Fruit fly (Drosophila melanogaster): ENCODE measurements around the gene CG34279.

Gene CG34279

dm6 chr3R:17401289-17401752, 1.8 kb downstream of the CG34279 start (continued):
- no peak for TF ChIP-seq CG11085 (GFP tag; IDR thresholded peaks at IDR 0.05)
- peak; percentile 64 for TF ChIP-seq grau (tag; optimal IDR thresholded peaks at IDR 0.05)
- TF ChIP-seq CG17359 (tag; optimal IDR thresholded peaks at IDR 0.05), result no peak
- peak; percentile 12 for TF ChIP-seq Mad (GFP tag; optimal IDR thresholded peaks at IDR 0.05)
- peak; percentile 45 for TF ChIP-seq Ets97D (GFP tag; optimal IDR thresholded peaks at IDR 0.05)
- peak; percentile 43; the same call in 1 of the 2 replicates for TF ChIP-seq NFAT (GFP tag; IDR thresholded peaks at IDR 0.05)
- no peak for TF ChIP-seq CG10543 (GFP tag; optimal IDR thresholded peaks at IDR 0.05)
- TF ChIP-seq Ets65A (GFP tag), result no peak
- peak; percentile 82 for TF ChIP-seq HLH4C (GFP tag; IDR thresholded peaks at IDR 0.05; ENCODE audit: partially characterized antibody)
- no peak for TF ChIP-seq bowl (GFP tag; IDR thresholded peaks at IDR 0.05)
- peak; percentile 63 for TF ChIP-seq pzg (GFP tag; optimal IDR thresholded peaks at IDR 0.05)
- no peak for TF ChIP-seq CG8089 (GFP tag; optimal IDR thresholded peaks at IDR 0.05)
- peak; percentile 75 for TF ChIP-seq nerfin-2 (GFP tag; IDR thresholded peaks at IDR 0.05; ENCODE audit: partially characterized antibody)
- no peak for TF ChIP-seq CG7987 (GFP tag; optimal IDR thresholded peaks at IDR 0.05)
- TF ChIP-seq Rfx (GFP tag; IDR thresholded peaks at IDR 0.05), result peak; percentile 75
- TF ChIP-seq lab (GFP tag; optimal IDR thresholded peaks at IDR 0.05), result peak; percentile 13
- peak; percentile 59 for TF ChIP-seq CG18599 (GFP tag; optimal IDR thresholded peaks at IDR 0.05)
- TF ChIP-seq tup (GFP tag; optimal IDR thresholded peaks at IDR 0.05), result no peak
- TF ChIP-seq Neu2 (GFP tag; optimal IDR thresholded peaks at IDR 0.05; ENCODE audit: borderline replicate concordance), result no peak
- TF ChIP-seq CG10959 (GFP tag; IDR thresholded peaks at IDR 0.05), result no peak
- peak; percentile 47 for TF ChIP-seq bcd (GFP tag; optimal IDR thresholded peaks at IDR 0.05)
- TF ChIP-seq emc (GFP tag; optimal IDR thresholded peaks at IDR 0.05), result no peak
- TF ChIP-seq NC2β (GFP tag; optimal IDR thresholded peaks at IDR 0.05), result peak; percentile 26
- TF ChIP-seq klu (GFP tag; IDR thresholded peaks at IDR 0.05), result no peak
- TF ChIP-seq Asciz (GFP tag; optimal IDR thresholded peaks at IDR 0.05), result no peak
- peak in 1 of 2 experiments; percentile 43 for TF ChIP-seq chif (GFP tag; optimal IDR thresholded peaks at IDR 0.05)
- no peak for TF ChIP-seq chm (GFP tag; IDR thresholded peaks at IDR 0.05)
- TF ChIP-seq CG1647 (GFP tag; optimal IDR thresholded peaks at IDR 0.05), result no peak
- TF ChIP-seq CG17328 (GFP tag; IDR thresholded peaks at IDR 0.05), result 0 out of 2 replicates have a peak, but pooled peaks have one; percentile 22
- no peak for TF ChIP-seq psq (GFP tag; optimal IDR thresholded peaks at IDR 0.05)
- TF ChIP-seq Hmr (GFP tag; optimal IDR thresholded peaks at IDR 0.05), result peak; percentile 71
- TF ChIP-seq MESR4 (GFP tag; optimal IDR thresholded peaks at IDR 0.05), result peak; percentile 56
- TF ChIP-seq yki (optimal IDR thresholded peaks at IDR 0.05), result no peak
- TF ChIP-seq CG10147 (GFP tag; optimal IDR thresholded peaks at IDR 0.05), result no peak
- TF ChIP-seq gfzf (GFP tag; optimal IDR thresholded peaks at IDR 0.05), result no peak
- peak; percentile 76 for TF ChIP-seq grn (GFP tag; optimal IDR thresholded peaks at IDR 0.05)
- no peak for TF ChIP-seq CG14965 (GFP tag; optimal IDR thresholded peaks at IDR 0.05; ENCODE audit: borderline replicate concordance)
- TF ChIP-seq fd96Cb (tag; optimal IDR thresholded peaks at IDR 0.05), result no peak
- TF ChIP-seq sim (GFP tag; IDR thresholded peaks at IDR 0.05), result no peak
- TF ChIP-seq lmd (GFP tag; IDR thresholded peaks at IDR 0.05), result peak; percentile 27; the same call in 1 of the 2 replicates
- peak; percentile 75 for TF ChIP-seq Bteb2 (GFP tag; optimal IDR thresholded peaks at IDR 0.05)
- TF ChIP-seq Sry-β (GFP tag; optimal IDR thresholded peaks at IDR 0.05), result no peak
- TF ChIP-seq CG11695 (GFP tag; IDR thresholded peaks at IDR 0.05), result 0 out of 3 replicates have a peak, but pooled peaks have one; percentile 44
- no peak for TF ChIP-seq dan (GFP tag; IDR thresholded peaks at IDR 0.05)
- peak; percentile 43 for TF ChIP-seq CG10209 (GFP tag; optimal IDR thresholded peaks at IDR 0.05)
- TF ChIP-seq eve (GFP tag; optimal IDR thresholded peaks at IDR 0.05), result no peak
- TF ChIP-seq onecut (GFP tag; IDR thresholded peaks at IDR 0.05), result no peak
- TF ChIP-seq ftz-f1 (GFP tag; optimal IDR thresholded peaks at IDR 0.05), result no peak
- peak; percentile 51; the same call in 2 of the 3 replicates for TF ChIP-seq so (GFP tag; IDR thresholded peaks at IDR 0.05)
- TF ChIP-seq Tbp (GFP tag; optimal IDR thresholded peaks at IDR 0.05), result no peak
- TF ChIP-seq CrebB (tag; optimal IDR thresholded peaks at IDR 0.05), result peak; percentile 27

All from whole organism, embryonic.